Worm (Caenorhabditis elegans): ENCODE results near the gene sri-72.

- TF ChIP-seq F16B12.6 (tag; optimal IDR thresholded peaks at IDR 0.05) (no peak), aly-2 (tag; optimal IDR thresholded peaks at IDR 0.05) (no peak), lir-3 (tag; optimal IDR thresholded peaks at IDR 0.05; ENCODE audit: poor library complexity) (no peak), lsy-2 (tag; optimal IDR thresholded peaks at IDR 0.05) (no peak), nhr-84 (tag; optimal IDR thresholded peaks at IDR 0.05) (no peak), nhr-237 (tag; optimal IDR thresholded peaks at IDR 0.05) (no peak), pqm-1 (tag; optimal IDR thresholded peaks at IDR 0.05) (no peak), fkh-8 (tag; optimal IDR thresholded peaks at IDR 0.05) (no peak), lin-15B (tag; optimal IDR thresholded peaks at IDR 0.05) (no peak), aha-1 (tag; optimal IDR thresholded peaks at IDR 0.05) (no peak)
These were observed 8.1 kb downstream of the sri-72 start, which contains the start of gene srx-7 for ce11 chrV:559940-560339.
